Fruit fly (Drosophila melanogaster) Kc167 (cell line): Measurements from ENCODE around the gene Irk2.

Experiments used
- Myc ChIP-seq: fragments of >200 bp; optimal IDR thresholded peaks from 2 replicates; lab custom pipeline; 2017; ENCODE audit warnings: missing external identifiers
- Sin3A ChIP-seq: fragments of >200 bp; optimal IDR thresholded peaks from 2 replicates; lab custom pipeline; 2018; ENCODE audit warnings: missing external identifiers
- h ChIP-seq: fragments of >200 bp; optimal IDR thresholded peaks from 3 replicates; lab custom pipeline; 2018; ENCODE audit warnings: missing external identifiers
- insv ChIP-seq: fragments of >200 bp; optimal IDR thresholded peaks from 3 replicates; lab custom pipeline; 2018; ENCODE audit warnings: missing external identifiers
- psq ChIP-seq: fragments of >200 bp; optimal IDR thresholded peaks from 2 replicates; lab custom pipeline; 2017; ENCODE audit warnings: missing external identifiers
- ttk ChIP-seq: sonication (Bioruptor generic); optimal IDR thresholded peaks from 2 replicates; lab custom pipeline; 2017; ENCODE audit warnings: missing external identifiers

Gene Irk2

dm6 chr3R:23472011-23472958, 47.0 kb downstream of the Irk2 start, which contains the start of gene CG4374:
Gene CG4374, minus strand, starts transcription at chr3R:23472278.
- TF ChIP-seq h (lab: Kevin White, UChicago) (no peak), Myc (lab: Kevin White, UChicago) (no peak), psq (lab: Kevin White, UChicago) (no peak), insv (no peak), ttk (no peak), Sin3A (no peak)
